Fruit fly (Drosophila melanogaster) whole organism, embryonic: ENCODE results near the gene CG18557.

Experiments
- Asciz ChIP-seq: fragments of 200-800 bp; sonication (Bioruptor generic); optimal IDR thresholded peaks from 2 replicates; lab custom pipeline; 2017; ENCODE audit warnings: missing biosample characterization, mild to moderate bottlenecking, missing genetic modification characterization, missing genetic modification reagents
- CG1024 ChIP-seq: fragments of 200-800 bp; sonication (Bioruptor generic); IDR thresholded peaks from 2 replicates; pipeline ENCODE4 v1.3.6; 2022; ENCODE audit warnings: missing biosample characterization, missing genetic modification characterization
- CG10274 ChIP-seq: fragments of 200-800 bp; sonication (Bioruptor generic); optimal IDR thresholded peaks from 3 replicates; lab custom pipeline; 2017; ENCODE audit warnings: missing biosample characterization, mild to moderate bottlenecking, missing genetic modification characterization
- CG10543 ChIP-seq: fragments of 200-800 bp; sonication (Bioruptor generic); optimal IDR thresholded peaks from 3 replicates; lab custom pipeline; 2017; ENCODE audit warnings: missing biosample characterization, mild to moderate bottlenecking, missing genetic modification characterization, moderate library complexity
- CG10654 ChIP-seq: fragments of 200-800 bp; sonication (Bioruptor generic); optimal IDR thresholded peaks from 2 replicates; lab custom pipeline; 2016; ENCODE audit warnings: missing biosample characterization, missing genetic modification characterization
- CG11723 ChIP-seq: fragments of 200-800 bp; sonication (Bioruptor generic); optimal IDR thresholded peaks from 2 replicates; lab custom pipeline; 2017; ENCODE audit warnings: missing biosample characterization, mild to moderate bottlenecking, missing genetic modification characterization
- CG12299 ChIP-seq: fragments of 200-800 bp; sonication (Bioruptor generic); optimal IDR thresholded peaks from 2 replicates; lab custom pipeline; 2018; ENCODE audit warnings: missing biosample characterization, mild to moderate bottlenecking, missing genetic modification characterization
- CG1233 ChIP-seq: fragments of 200-800 bp; sonication (Bioruptor generic); optimal IDR thresholded peaks from 4 replicates; lab custom pipeline; 2018; ENCODE audit warnings: missing biosample characterization, mild to moderate bottlenecking, missing genetic modification characterization
- CG15696 ChIP-seq: fragments of 200-800 bp; sonication (Bioruptor generic); optimal IDR thresholded peaks from 2 replicates; lab custom pipeline; 2019; ENCODE audit warnings: missing biosample characterization, mild to moderate bottlenecking, missing genetic modification characterization, moderate library complexity
- CG1603 ChIP-seq: fragments of 200-800 bp; sonication (Bioruptor generic); optimal IDR thresholded peaks from 2 replicates; lab custom pipeline; 2019; ENCODE audit warnings: missing biosample characterization, mild to moderate bottlenecking, missing genetic modification characterization, moderate library complexity
- CG17568 ChIP-seq: fragments of 200-800 bp; sonication (Bioruptor generic); optimal IDR thresholded peaks from 2 replicates; lab custom pipeline; 2018; ENCODE audit warnings: missing biosample characterization, mild to moderate bottlenecking, missing genetic modification characterization, moderate library complexity
- CG2678 ChIP-seq: fragments of 200-800 bp; sonication (Bioruptor generic); optimal IDR thresholded peaks from 3 replicates; lab custom pipeline; 2019; ENCODE audit warnings: missing biosample characterization, mild to moderate bottlenecking, missing genetic modification characterization, moderate library complexity
- CG2889 ChIP-seq: fragments of 200-800 bp; sonication (Bioruptor generic); IDR thresholded peaks from 3 replicates; pipeline ENCODE4 v1.3.6; 2022; ENCODE audit warnings: missing biosample characterization, missing genetic modification characterization
- CG30403 ChIP-seq: fragments of 200-800 bp; sonication (Bioruptor generic); optimal IDR thresholded peaks from 3 replicates; lab custom pipeline; 2016; ENCODE audit warnings: missing biosample characterization, missing genetic modification characterization
- CG32767 ChIP-seq: fragments of 200-800 bp; sonication (Bioruptor generic); IDR thresholded peaks from 2 replicates; pipeline ENCODE4 v1.3.6; 2022; ENCODE audit warnings: missing biosample characterization, missing genetic modification characterization
- CG7556 ChIP-seq: fragments of 200-800 bp; sonication (Bioruptor generic); optimal IDR thresholded peaks from 2 replicates; lab custom pipeline; 2017; ENCODE audit warnings: missing biosample characterization, mild to moderate bottlenecking, missing genetic modification characterization
- CG7987 ChIP-seq: fragments of 200-800 bp; sonication (Bioruptor generic); optimal IDR thresholded peaks from 2 replicates; lab custom pipeline; 2018; ENCODE audit warnings: missing biosample characterization, mild to moderate bottlenecking, missing genetic modification characterization, moderate library complexity
- CrebB ChIP-seq: fragments of 200-800 bp; sonication (Bioruptor generic); optimal IDR thresholded peaks from 3 replicates; lab custom pipeline; 2018; ENCODE audit warnings: missing biosample characterization, mild to moderate bottlenecking, missing genetic modification characterization
- D ChIP-seq, 2 experiments: fragments of 200-800 bp in 1 of 2; fragments of >200 bp in 1 of 2; sonication (Bioruptor generic) in 1 of 2; optimal IDR thresholded peaks; 2 replicates in 1 of 2; 3 replicates in 1 of 2; lab custom pipeline; 2017; ENCODE audit warnings: mild to moderate bottlenecking in 1 of 2, missing biosample characterization in 1 of 2, missing genetic modification characterization in 1 of 2, missing genetic modification reagents in 1 of 2
- E2f2 ChIP-seq: fragments of 200-800 bp; sonication (Bioruptor generic); IDR thresholded peaks from 2 replicates; pipeline ENCODE4 v1.3.6; 2022; ENCODE audit warnings: missing biosample characterization, missing genetic modification characterization
- Fer1 ChIP-seq: fragments of 200-800 bp; sonication (Bioruptor generic); optimal IDR thresholded peaks from 2 replicates; lab custom pipeline; 2017; ENCODE audit warnings: missing biosample characterization, mild to moderate bottlenecking, missing genetic modification characterization
- H15 ChIP-seq: fragments of 200-800 bp; sonication (Bioruptor generic); IDR thresholded peaks from 3 replicates; pipeline ENCODE4 v1.3.6; 2022; ENCODE audit warnings: missing biosample characterization, missing genetic modification characterization
- HHEX ChIP-seq: fragments of 200-800 bp; sonication (Bioruptor generic); optimal IDR thresholded peaks from 3 replicates; lab custom pipeline; 2017; ENCODE audit warnings: missing biosample characterization, mild to moderate bottlenecking, missing genetic modification characterization, missing genetic modification reagents
- Kr ChIP-seq: fragments of 200-800 bp; sonication (Bioruptor generic); optimal IDR thresholded peaks from 2 replicates; lab custom pipeline; 2017; ENCODE audit warnings: missing biosample characterization, mild to moderate bottlenecking, missing genetic modification characterization
- Med ChIP-seq: fragments of 200-800 bp; sonication (Bioruptor generic); peaks from one replicate; lab custom pipeline; 2016; ENCODE audit warnings: missing biosample characterization, missing genetic modification characterization, mild to moderate bottlenecking, inconsistent platforms, moderate library complexity
- Meics ChIP-seq: fragments of 200-800 bp; sonication (Bioruptor generic); optimal IDR thresholded peaks from 2 replicates; lab custom pipeline; 2017; ENCODE audit warnings: missing biosample characterization, mild to moderate bottlenecking, missing genetic modification characterization
- Neu2 ChIP-seq: fragments of 200-800 bp; sonication (Bioruptor generic); optimal IDR thresholded peaks from 3 replicates; lab custom pipeline; 2016; ENCODE audit warnings: missing biosample characterization, missing genetic modification characterization, borderline replicate concordance
- Oaz ChIP-seq: fragments of 200-800 bp; sonication (Bioruptor generic); IDR thresholded peaks from 2 replicates; pipeline ENCODE4 v1.3.6; 2022; ENCODE audit warnings: missing biosample characterization, missing genetic modification characterization
- aop ChIP-seq: fragments of 200-800 bp; sonication (Bioruptor generic); IDR thresholded peaks from 2 replicates; pipeline ENCODE4 v1.3.6; 2022; ENCODE audit warnings: missing biosample characterization, missing genetic modification characterization
- bbx ChIP-seq: fragments of 200-800 bp; sonication (Bioruptor generic); IDR thresholded peaks from 2 replicates; pipeline ENCODE4 v1.3.6; 2022; ENCODE audit warnings: missing biosample characterization, missing genetic modification characterization; ENCODE audit not compliant: partially characterized antibody
- cato ChIP-seq: fragments of 200-800 bp; sonication (Bioruptor generic); optimal IDR thresholded peaks from 2 replicates; lab custom pipeline; 2016; ENCODE audit warnings: missing biosample characterization, missing genetic modification characterization, borderline replicate concordance
- dysf ChIP-seq: fragments of 200-800 bp; sonication (Bioruptor generic); IDR thresholded peaks from 3 replicates; pipeline ENCODE4 v1.3.6; 2022; ENCODE audit warnings: missing biosample characterization, missing genetic modification characterization
- gcm ChIP-seq: fragments of 200-800 bp; sonication (Bioruptor generic); optimal IDR thresholded peaks from 2 replicates; lab custom pipeline; 2019; ENCODE audit warnings: missing biosample characterization, mild to moderate bottlenecking, missing genetic modification characterization, moderate library complexity
- gsb ChIP-seq: fragments of 200-800 bp; sonication (Bioruptor generic); IDR thresholded peaks from 2 replicates; pipeline ENCODE4 v1.3.6; 2022; ENCODE audit warnings: missing biosample characterization, missing genetic modification characterization
- hkb ChIP-seq, 2 experiments: fragments of 200-800 bp in 1 of 2; fragments of >200 bp in 1 of 2; sonication (Bioruptor generic) in 1 of 2; IDR thresholded peaks in 1 of 2; optimal IDR thresholded peaks in 1 of 2; 2 replicates each; pipeline versions ENCODE4 v1.3.6 to Lab custom; 2017 to 2022; ENCODE audit warnings: missing biosample characterization in 1 of 2, missing genetic modification characterization in 1 of 2
- kni ChIP-seq: fragments of 200-800 bp; sonication (Bioruptor generic); optimal IDR thresholded peaks from 3 replicates; lab custom pipeline; 2017; ENCODE audit warnings: mild to moderate bottlenecking, missing biosample characterization, missing genetic modification reagents, missing genetic modification characterization
- lov ChIP-seq, 2 experiments: fragments of 200-800 bp in 1 of 2; fragments of >200 bp in 1 of 2; sonication (Bioruptor generic) in 1 of 2; IDR thresholded peaks in 1 of 2; optimal IDR thresholded peaks in 1 of 2; 2 replicates in 1 of 2; 3 replicates in 1 of 2; pipeline versions ENCODE4 v1.3.6 to Lab custom; 2017 to 2022; ENCODE audit warnings: missing biosample characterization in 1 of 2, missing genetic modification characterization in 1 of 2
- otp ChIP-seq: fragments of 200-800 bp; sonication (Bioruptor generic); IDR thresholded peaks from 3 replicates; pipeline ENCODE4, ENCODE4 v1.3.6; 2022; ENCODE audit warnings: missing biosample characterization, missing genetic modification characterization
- p53 ChIP-seq: fragments of 200-800 bp; sonication (Bioruptor generic); optimal IDR thresholded peaks from 2 replicates; lab custom pipeline; 2016; ENCODE audit warnings: missing biosample characterization, missing genetic modification characterization
- pan ChIP-seq, 4 experiments: fragments of >200 bp in 3 of 4; fragments of 200-800 bp in 1 of 4; sonication (Bioruptor generic) in 1 of 4; optimal IDR thresholded peaks in 3 of 4; IDR thresholded peaks in 1 of 4; 2 replicates each; pipeline versions ENCODE4 v1.3.6 to Lab custom; 2017 to 2022; ENCODE audit warnings: missing biosample characterization in 2 of 4, missing genetic modification characterization in 2 of 4, mixed read lengths in 1 of 4
- pros ChIP-seq: fragments of 200-800 bp; sonication (Bioruptor generic); optimal IDR thresholded peaks from 3 replicates; lab custom pipeline; 2019; ENCODE audit warnings: missing biosample characterization, mild to moderate bottlenecking, missing genetic modification characterization, moderate library complexity
- sr ChIP-seq: fragments of 200-800 bp; sonication (Bioruptor generic); IDR thresholded peaks from 3 replicates; pipeline ENCODE4 v1.3.6; 2022; ENCODE audit warnings: missing biosample characterization, missing genetic modification characterization
- stc ChIP-seq: fragments of 200-800 bp; sonication (Bioruptor generic); IDR thresholded peaks from 2 replicates; pipeline ENCODE4 v1.3.6; 2022; ENCODE audit warnings: missing biosample characterization, missing genetic modification characterization
- unpg ChIP-seq: fragments of 200-800 bp; sonication (Bioruptor generic); optimal IDR thresholded peaks from 3 replicates; lab custom pipeline; 2018; ENCODE audit warnings: missing biosample characterization, mild to moderate bottlenecking, missing genetic modification characterization, moderate library complexity
- vvl ChIP-seq: fragments of 200-800 bp; sonication (Bioruptor generic); IDR thresholded peaks from 2 replicates; pipeline ENCODE4 v1.3.6; 2022; ENCODE audit warnings: missing biosample characterization, missing genetic modification characterization
- wdn ChIP-seq: fragments of 200-800 bp; sonication (Bioruptor generic); IDR thresholded peaks from 2 replicates; pipeline ENCODE4 v1.3.6; 2022; ENCODE audit warnings: missing biosample characterization, missing genetic modification characterization
- wek ChIP-seq: fragments of 200-800 bp; sonication (Bioruptor generic); optimal IDR thresholded peaks from 3 replicates; lab custom pipeline; 2018; ENCODE audit warnings: missing biosample characterization, mild to moderate bottlenecking, missing genetic modification characterization, moderate library complexity

CG18557 gene

DNA sequence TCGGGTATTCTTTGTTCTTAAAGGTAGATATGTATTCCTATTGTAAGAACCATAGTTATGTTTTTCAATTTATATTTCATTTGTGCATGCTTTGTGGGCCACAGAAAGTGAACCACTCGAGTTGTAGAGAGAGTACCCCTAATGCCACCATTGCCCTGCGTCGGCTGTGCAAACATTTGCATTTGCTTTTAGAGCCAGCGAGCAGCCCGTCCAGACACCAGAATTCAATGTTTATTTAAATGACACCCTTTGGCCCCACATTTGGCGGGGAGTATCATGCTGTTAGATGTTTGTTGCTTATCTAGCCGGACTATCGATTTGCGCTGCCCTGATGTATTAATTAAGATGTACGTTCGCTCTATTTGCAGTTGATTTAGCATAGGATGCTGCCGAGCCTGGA is 19.1 kb upstream of the CG18557 start (continued):
- no peak for TF ChIP-seq hkb (optimal IDR thresholded peaks at IDR 0.05; lab: Kevin White, UChicago)
- TF ChIP-seq hkb (GFP tag; IDR thresholded peaks at IDR 0.05; lab: Robert Waterston, UW) = peak; percentile 50
- TF ChIP-seq kni (GFP tag; lab: Kevin White, UChicago) = peak; percentile 42
- TF ChIP-seq CG2678 = peak; percentile 34
- peak; percentile 7 for TF ChIP-seq CG7556 (GFP tag; lab: Kevin White, UChicago)
- TF ChIP-seq unpg = peak; percentile 16
- no peak for TF ChIP-seq D (optimal IDR thresholded peaks at IDR 0.05; lab: Kevin White, UChicago)
- TF ChIP-seq D (GFP tag; optimal IDR thresholded peaks at IDR 0.05; lab: Kevin White, UChicago) = peak; percentile 4
- no peak for TF ChIP-seq wdn (GFP tag; lab: Robert Waterston, UW)
- TF ChIP-seq CG10274 (GFP tag; lab: Kevin White, UChicago) = peak; percentile 15
- peak; percentile 10 for TF ChIP-seq Kr (GFP tag; lab: Kevin White, UChicago)
- no peak for TF ChIP-seq Neu2 (GFP tag; lab: Kevin White, UChicago)
- peak; percentile 28 for TF ChIP-seq gcm (GFP tag; lab: Kevin White, UChicago)
- TF ChIP-seq Oaz = no peak
- no peak for TF ChIP-seq pan (optimal IDR thresholded peaks at IDR 0.05; lab: Kevin White, UChicago)
- peak in 1 of 2 experiments; percentile 5 for TF ChIP-seq pan (GFP tag; optimal IDR thresholded peaks at IDR 0.05 in 1 of 2, IDR thresholded peaks at IDR 0.05 in 1 of 2)
- TF ChIP-seq CG1603 = peak; percentile 48
- TF ChIP-seq CG30403 (GFP tag; lab: Kevin White, UChicago) = no peak
- TF ChIP-seq vvl (GFP tag; lab: Robert Waterston, UW) = peak; percentile 40; the same call in 1 of the 2 replicates
- TF ChIP-seq Asciz = peak; percentile 50
- peak; percentile 66 for TF ChIP-seq Med (GFP tag; lab: Kevin White, UChicago)
- no peak for TF ChIP-seq lov (optimal IDR thresholded peaks at IDR 0.05; lab: Kevin White, UChicago)
- 0 out of 3 replicates have a peak, but pooled peaks have one; percentile 47 for TF ChIP-seq lov (GFP tag; IDR thresholded peaks at IDR 0.05; lab: Robert Waterston, UW)
- TF ChIP-seq CG32767 (GFP tag; lab: Robert Waterston, UW) = no peak
- TF ChIP-seq CG10543 (GFP tag; lab: Kevin White, UChicago) = no peak
- 0 out of 2 replicates have a peak, but pooled peaks have one; percentile 10 for TF ChIP-seq E2f2 (GFP tag; lab: Robert Waterston, UW)
- TF ChIP-seq dysf (GFP tag; lab: Robert Waterston, UW) = 0 out of 3 replicates have a peak, but pooled peaks have one; percentile 6
- peak; percentile 11; the same call in 1 of the 2 replicates for TF ChIP-seq aop (GFP tag; lab: Robert Waterston, UW)
- no peak for TF ChIP-seq CG2889 (GFP tag; lab: Robert Waterston, UW)
- TF ChIP-seq wek (GFP tag; lab: Kevin White, UChicago) = peak; percentile 90
- TF ChIP-seq HHEX = peak; percentile 33
- TF ChIP-seq otp (GFP tag; lab: Robert Waterston, UW) = peak; percentile 66; the same call in 1 of the 3 replicates
- TF ChIP-seq CG11723 (GFP tag; lab: Kevin White, UChicago) = peak; percentile 11
- TF ChIP-seq cato (GFP tag; lab: Kevin White, UChicago) = no peak
- peak; percentile 8 for TF ChIP-seq Fer1 (GFP tag; lab: Kevin White, UChicago)
- peak; percentile 9 for TF ChIP-seq CrebB (tag; lab: Kevin White, UChicago)
- no peak for TF ChIP-seq CG12299 (tag; lab: Kevin White, UChicago)
- TF ChIP-seq p53 = no peak
- peak; percentile 19 for TF ChIP-seq Meics
- no peak for TF ChIP-seq bbx (GFP tag; lab: Robert Waterston, UW)
- TF ChIP-seq CG1024 (GFP tag; lab: Robert Waterston, UW) = peak; percentile 67; the same call in 1 of the 2 replicates
- TF ChIP-seq CG10654 = peak; percentile 6
- TF ChIP-seq gsb (GFP tag; lab: Robert Waterston, UW) = no peak
- peak; percentile 57 for TF ChIP-seq CG7987 (GFP tag; lab: Kevin White, UChicago)
- peak; percentile 2 for TF ChIP-seq CG15696
- TF ChIP-seq CG1233 (GFP tag; lab: Kevin White, UChicago) = peak; percentile 30
- TF ChIP-seq H15 (GFP tag; lab: Robert Waterston, UW) = no peak
- no peak for TF ChIP-seq pros (GFP tag; lab: Kevin White, UChicago)
- peak; percentile 62 for TF ChIP-seq CG17568 (GFP tag; lab: Kevin White, UChicago)
- peak; percentile 26; the same call in 1 of the 2 replicates for TF ChIP-seq stc (GFP tag; lab: Robert Waterston, UW)
- peak; percentile 21; the same call in 1 of the 3 replicates for TF ChIP-seq sr
